Worm (Caenorhabditis elegans): ENCODE measurements around the gene clh-5.

DNA sequence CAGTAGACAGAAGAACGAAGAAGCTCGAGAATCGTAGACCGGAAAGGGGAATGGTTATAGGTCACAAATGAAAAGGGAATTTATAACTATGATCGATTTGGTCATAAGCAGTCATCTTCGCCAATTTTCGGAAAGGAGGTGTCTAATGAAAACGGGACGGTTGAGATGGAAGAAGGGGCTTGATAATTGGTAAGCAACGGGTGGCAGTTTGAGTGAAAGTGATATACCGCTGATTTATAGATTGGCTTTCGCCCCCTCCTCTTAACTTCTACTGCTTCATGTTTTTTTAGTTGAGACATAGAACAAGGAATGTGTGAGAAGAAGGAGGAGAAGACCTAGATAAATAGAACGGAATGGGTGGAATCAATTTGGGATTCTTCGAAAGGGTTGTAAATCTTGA, 25.6 kb downstream of the clh-5 start:
- no peak for TF ChIP-seq mdl-1 (tag; optimal IDR thresholded peaks at IDR 0.05)
- no peak for TF ChIP-seq nhr-76 (tag; optimal IDR thresholded peaks at IDR 0.05)
- no peak for TF ChIP-seq ztf-11 (tag; optimal IDR thresholded peaks at IDR 0.05)
- TF ChIP-seq ceh-82 (tag; optimal IDR thresholded peaks at IDR 0.05) = no peak
- no peak for TF ChIP-seq nhr-77 (tag; optimal IDR thresholded peaks at IDR 0.05)
- no peak for TF ChIP-seq pha-4 (tag; optimal IDR thresholded peaks at IDR 0.05)
- TF ChIP-seq fkh-2 (tag; optimal IDR thresholded peaks at IDR 0.05) = no peak
- TF ChIP-seq lin-39 (tag; optimal IDR thresholded peaks at IDR 0.05) = no peak
- TF ChIP-seq nhr-28 (tag; optimal IDR thresholded peaks at IDR 0.05) = no peak
- TF ChIP-seq fkh-10 (GFP tag; optimal IDR thresholded peaks at IDR 0.05) = no peak
